Worm (Caenorhabditis elegans) whole organism, L1 larva: ENCODE data around the gene cey-4.

Experiments
- C04F5.9 ChIP-seq: sonication (generic microtip); optimal IDR thresholded peaks from 2 replicates; lab custom pipeline; 2016; ENCODE audit warnings: missing genetic modification characterization, missing compliant biosample characterization
- C16A3.4 ChIP-seq: fragments of 150-350 bp; optimal IDR thresholded peaks from 2 replicates; lab custom pipeline; 2014; ENCODE audit warnings: missing biosample characterization, missing genetic modification characterization
- F16B12.6 ChIP-seq: fragments of 150-350 bp; optimal IDR thresholded peaks from 2 replicates; lab custom pipeline; 2014; ENCODE audit warnings: missing biosample characterization, missing genetic modification characterization
- aha-1 ChIP-seq: fragments of 150-350 bp; optimal IDR thresholded peaks from 2 replicates; lab custom pipeline; 2014; ENCODE audit warnings: missing biosample characterization, missing genetic modification characterization
- ceh-8 ChIP-seq: fragments of 200-800 bp; sonication (Bioruptor generic); optimal IDR thresholded peaks from 2 replicates; lab custom pipeline; 2018; ENCODE audit warnings: mild to moderate bottlenecking, missing genetic modification characterization, moderate library complexity, missing compliant biosample characterization
- ceh-82 ChIP-seq, 3 experiments: fragments of 150-350 bp in 1 of 3; sonication (generic microtip) in 2 of 3; optimal IDR thresholded peaks; 2 replicates each; lab custom pipeline; 2014 to 2017; ENCODE audit warnings: missing biosample characterization in 3 of 3, missing genetic modification characterization in 3 of 3
- ceh-88 ChIP-seq: fragments of 200-800 bp; sonication (Bioruptor generic); IDR thresholded peaks from 2 replicates; pipeline ENCODE4 v1.3.6; 2022; ENCODE audit warnings: missing genetic modification characterization, missing compliant biosample characterization
- dpl-1 ChIP-seq, 3 experiments: fragments of 150-350 bp in 2 of 3; sonication (generic microtip) in 1 of 3; optimal IDR thresholded peaks; 2 replicates each; lab custom pipeline; 2014 to 2017; ENCODE audit warnings: missing biosample characterization in 3 of 3, missing genetic modification characterization in 3 of 3, missing genetic modification reagents in 3 of 3
- dsc-1 ChIP-seq: sonication (generic microtip); optimal IDR thresholded peaks from 2 replicates; lab custom pipeline; 2016; ENCODE audit warnings: mild to moderate bottlenecking, missing genetic modification characterization, missing compliant biosample characterization
- efl-1 ChIP-seq, 4 experiments: fragments of 150-350 bp; optimal IDR thresholded peaks in 3 of 4; peaks in 1 of 4; 1 replicate in 1 of 4; 2 replicates in 3 of 4; lab custom pipeline; 2014; ENCODE audit warnings: missing biosample characterization in 2 of 4, missing genetic modification characterization in 2 of 4, missing genetic modification reagents in 2 of 4
- egl-13 ChIP-seq: sonication (generic microtip); optimal IDR thresholded peaks from 2 replicates; lab custom pipeline; 2016; ENCODE audit warnings: missing genotype, missing genetic modification reagents, missing genetic modification characterization, missing compliant biosample characterization
- ets-5 ChIP-seq: fragments of 200-800 bp; sonication (Bioruptor generic); IDR thresholded peaks from 2 replicates; pipeline ENCODE4 v1.3.6; 2022; ENCODE audit warnings: missing genetic modification characterization, missing compliant biosample characterization
- fkh-8 ChIP-seq: sonication (generic microtip); optimal IDR thresholded peaks from 2 replicates; lab custom pipeline; 2016; ENCODE audit warnings: mild to moderate bottlenecking, missing genetic modification characterization, missing compliant biosample characterization
- fos-1 ChIP-seq: fragments of 150-350 bp; optimal IDR thresholded peaks from 2 replicates; lab custom pipeline; 2014; ENCODE audit warnings: missing biosample characterization, missing genetic modification characterization
- grh-1 ChIP-seq: fragments of 200-800 bp; sonication (Bioruptor generic); IDR thresholded peaks from 2 replicates; pipeline ENCODE4 v1.3.6; 2022; ENCODE audit warnings: missing genetic modification reagents, missing genetic modification characterization, missing compliant biosample characterization
- lin-13 ChIP-seq: fragments of 150-350 bp; optimal IDR thresholded peaks from 2 replicates; lab custom pipeline; 2014; ENCODE audit warnings: missing biosample characterization, missing genetic modification reagents, missing genetic modification characterization
- lin-14 ChIP-seq: fragments of 200-800 bp; sonication (Bioruptor generic); optimal IDR thresholded peaks from 2 replicates; lab custom pipeline; 2018; ENCODE audit warnings: mild to moderate bottlenecking, missing genetic modification characterization, moderate library complexity, missing compliant biosample characterization
- lin-35 ChIP-seq, 2 experiments: fragments of 150-350 bp; optimal IDR thresholded peaks; 2 replicates each; lab custom pipeline; 2014; ENCODE audit warnings: missing biosample characterization in 2 of 2, missing genetic modification characterization in 2 of 2, missing genetic modification reagents in 2 of 2
- lin-39 ChIP-seq: fragments of 150-350 bp; optimal IDR thresholded peaks from 2 replicates; lab custom pipeline; 2014; ENCODE audit warnings: missing biosample characterization, missing genetic modification reagents, missing genetic modification characterization
- lsy-2 ChIP-seq, 2 experiments: fragments of 150-350 bp; optimal IDR thresholded peaks; 2 replicates each; lab custom pipeline; 2014; ENCODE audit warnings: missing biosample characterization in 2 of 2, missing genetic modification characterization in 2 of 2
- nhr-12 ChIP-seq: sonication (generic microtip); optimal IDR thresholded peaks from 2 replicates; lab custom pipeline; 2017; ENCODE audit warnings: missing biosample characterization, missing genetic modification characterization
- nhr-20 ChIP-seq: sonication (generic microtip); optimal IDR thresholded peaks from 2 replicates; lab custom pipeline; 2016; ENCODE audit warnings: mild to moderate bottlenecking, missing genetic modification characterization, missing compliant biosample characterization
- nhr-47 ChIP-seq: sonication (generic microtip); optimal IDR thresholded peaks from 2 replicates; lab custom pipeline; 2016; ENCODE audit warnings: mild to moderate bottlenecking, missing genetic modification characterization, moderate library complexity, missing compliant biosample characterization
- nhr-71 ChIP-seq: sonication (generic microtip); optimal IDR thresholded peaks from 2 replicates; lab custom pipeline; 2016; ENCODE audit warnings: mild to moderate bottlenecking, missing genetic modification characterization, moderate library complexity, missing compliant biosample characterization
- pax-3 ChIP-seq: fragments of 200-800 bp; sonication (Bioruptor generic); optimal IDR thresholded peaks from 2 replicates; lab custom pipeline; 2018; ENCODE audit warnings: mild to moderate bottlenecking, missing genetic modification characterization, moderate library complexity, missing compliant biosample characterization
- rnt-1 ChIP-seq: sonication (generic microtip); optimal IDR thresholded peaks from 2 replicates; lab custom pipeline; 2016; ENCODE audit warnings: mild to moderate bottlenecking, missing genetic modification characterization, moderate library complexity, missing compliant biosample characterization
- snu-23 ChIP-seq: sonication (generic microtip); optimal IDR thresholded peaks from 2 replicates; lab custom pipeline; 2016; ENCODE audit warnings: missing genetic modification characterization, missing compliant biosample characterization
- sox-4 ChIP-seq: sonication (generic microtip); optimal IDR thresholded peaks from 2 replicates; lab custom pipeline; 2016; ENCODE audit warnings: missing genetic modification characterization, missing compliant biosample characterization
- swsn-7 ChIP-seq: sonication (generic microtip); optimal IDR thresholded peaks from 2 replicates; lab custom pipeline; 2016; ENCODE audit warnings: missing genetic modification characterization, missing compliant biosample characterization
- tbx-2 ChIP-seq: sonication (generic microtip); optimal IDR thresholded peaks from 2 replicates; lab custom pipeline; 2016; ENCODE audit warnings: missing genetic modification characterization, missing compliant biosample characterization
- tlp-1 ChIP-seq: fragments of 150-350 bp; optimal IDR thresholded peaks from 2 replicates; lab custom pipeline; 2014; ENCODE audit warnings: missing biosample characterization, missing genetic modification characterization
- unc-30 ChIP-seq: sonication (generic microtip); optimal IDR thresholded peaks from 2 replicates; lab custom pipeline; 2017; ENCODE audit warnings: missing biosample characterization, missing genetic modification characterization
- unc-62 ChIP-seq: fragments of 150-350 bp; optimal IDR thresholded peaks from 2 replicates; lab custom pipeline; 2014; ENCODE audit warnings: missing biosample characterization, missing genetic modification reagents, missing genetic modification characterization
- unc-86 ChIP-seq: sonication (generic microtip); optimal IDR thresholded peaks from 2 replicates; lab custom pipeline; 2016; ENCODE audit warnings: missing genetic modification characterization, missing compliant biosample characterization
- vab-15 ChIP-seq: sonication (generic microtip); optimal IDR thresholded peaks from 2 replicates; lab custom pipeline; 2017; ENCODE audit warnings: missing genotype, mild to moderate bottlenecking, missing genetic modification characterization, missing compliant biosample characterization
- xbp-1 ChIP-seq: sonication (generic microtip); optimal IDR thresholded peaks from 2 replicates; lab custom pipeline; 2016; ENCODE audit warnings: missing genetic modification characterization, missing compliant biosample characterization
- zip-4 ChIP-seq: fragments of 200-800 bp; sonication (Bioruptor generic); optimal IDR thresholded peaks from 2 replicates; lab custom pipeline; 2018; ENCODE audit warnings: mild to moderate bottlenecking, missing genetic modification characterization, moderate library complexity, missing compliant biosample characterization
- ztf-11 ChIP-seq, 2 experiments: sonication (generic microtip); optimal IDR thresholded peaks; 2 replicates each; lab custom pipeline; 2016 to 2017; ENCODE audit warnings: missing genetic modification characterization in 2 of 2, missing biosample characterization in 1 of 2, missing compliant biosample characterization in 1 of 2

cey-4 gene

ce11 chrIII:10909166-10909565, 40.7 kb upstream of the cey-4 start:
- no peak for TF ChIP-seq efl-1 (optimal IDR thresholded peaks at IDR 0.05; lab: Kevin White, UChicago)
- peak in 1 of 2 experiments; percentile 94 for TF ChIP-seq efl-1 (GFP tag; optimal IDR thresholded peaks at IDR 0.05 in 1 of 2; lab: Kevin White, UChicago)
- TF ChIP-seq nhr-12 (tag; lab: Kevin White, UChicago), result no peak
- TF ChIP-seq, all 84 proteins: peak for 1

- no peak for TF ChIP-seq aha-1 (tag; lab: Kevin White, UChicago)
- TF ChIP-seq dpl-1 (GFP tag; optimal IDR thresholded peaks at IDR 0.05; lab: Kevin White, UChicago), result peak in 1 of 3 experiments; percentile 39
- no peak for TF ChIP-seq unc-30 (tag; lab: Kevin White, UChicago)
- no peak for TF ChIP-seq zip-4 (GFP tag; lab: Kevin White, UChicago)
- no peak for TF ChIP-seq efl-1 (optimal IDR thresholded peaks at IDR 0.05; lab: Kevin White, UChicago)
- TF ChIP-seq efl-1 (GFP tag; optimal IDR thresholded peaks at IDR 0.05 in 1 of 2; lab: Kevin White, UChicago), result peak in 1 of 2 experiments; percentile 68
Measured at ce11 chrIII:10908543-10908942, 40.0 kb upstream of the cey-4 start.

DNA sequence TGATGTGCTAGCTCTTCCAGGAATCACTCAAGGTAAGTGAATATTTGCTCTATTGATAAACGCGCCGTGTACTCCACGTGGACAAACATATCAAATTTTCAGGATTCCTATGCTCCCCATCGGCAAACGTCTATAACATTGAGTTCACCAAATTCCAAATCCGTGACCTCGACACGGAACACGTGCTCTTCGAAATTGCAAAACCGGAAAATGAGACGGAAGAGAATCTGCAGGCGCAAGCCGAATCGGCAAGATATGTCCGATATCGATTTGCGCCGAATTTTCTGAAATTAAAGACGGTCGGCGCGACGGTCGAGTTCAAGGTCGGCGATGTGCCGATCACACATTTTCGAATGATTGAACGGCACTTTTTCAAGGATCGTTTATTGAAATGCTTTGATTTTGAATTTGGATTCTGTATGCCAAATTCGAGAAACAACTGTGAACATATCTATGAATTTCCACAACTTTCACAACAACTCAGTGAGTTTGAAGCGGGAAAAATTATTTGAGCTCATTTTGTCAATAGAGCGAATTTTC, 39.2 kb upstream of the cey-4 start:
- no peak for TF ChIP-seq efl-1 (optimal IDR thresholded peaks at IDR 0.05; lab: Kevin White, UChicago)
- peak; percentile 40 to 97 for TF ChIP-seq efl-1 (GFP tag; optimal IDR thresholded peaks at IDR 0.05 in 1 of 2; lab: Kevin White, UChicago)
- no peak for TF ChIP-seq vab-15 (tag; lab: Kevin White, UChicago)
- TF ChIP-seq dpl-1 (GFP tag; optimal IDR thresholded peaks at IDR 0.05; lab: Kevin White, UChicago), result peak in 2 of 3 experiments; percentile 27 to 62
- TF ChIP-seq C16A3.4 (tag; lab: Kevin White, UChicago), result no peak
- TF ChIP-seq rnt-1, result no peak
- peak in 1 of 2 experiments; percentile 27 for TF ChIP-seq lin-35 (GFP tag; optimal IDR thresholded peaks at IDR 0.05; lab: Kevin White, UChicago)
- no peak for TF ChIP-seq nhr-71
- no peak for TF ChIP-seq fkh-8 (tag; lab: Kevin White, UChicago)
- TF ChIP-seq ceh-8 (GFP tag; lab: Kevin White, UChicago), result no peak

DNA sequence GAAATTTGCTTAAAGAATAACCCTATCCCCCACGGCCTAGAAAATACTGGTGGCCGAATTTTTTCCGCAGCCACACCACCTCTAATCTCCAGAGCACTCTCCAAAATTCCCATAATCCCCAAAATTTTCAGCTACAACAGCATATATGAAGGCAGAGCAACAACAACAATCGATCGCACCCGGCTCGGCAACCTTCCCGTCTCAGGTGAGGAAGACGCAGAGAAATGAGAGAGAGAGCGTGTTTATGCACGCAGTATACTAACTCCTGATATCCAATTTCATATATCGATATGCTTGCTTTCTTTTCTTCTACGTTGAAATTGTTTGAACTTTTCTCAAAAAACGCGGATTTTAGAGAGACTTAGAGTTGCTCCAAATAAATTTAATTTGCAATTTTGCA, 37.8 kb upstream of the cey-4 start:
- TF ChIP-seq dpl-1 (GFP tag; optimal IDR thresholded peaks at IDR 0.05; lab: Kevin White, UChicago), result peak in 2 of 3 experiments; percentile 22 to 48
- TF ChIP-seq nhr-47 (tag; lab: Kevin White, UChicago), result peak; percentile 8
- TF ChIP-seq ceh-82 (tag; optimal IDR thresholded peaks at IDR 0.05; lab: Kevin White, UChicago), result peak in 1 of 3 experiments; percentile 17
- peak in 1 of 2 experiments; percentile 26 for TF ChIP-seq lsy-2 (tag; optimal IDR thresholded peaks at IDR 0.05; lab: Kevin White, UChicago)
- TF ChIP-seq sox-4 (tag; lab: Kevin White, UChicago), result no peak
- TF ChIP-seq pax-3 (tag; lab: Kevin White, UChicago), result no peak
- TF ChIP-seq fkh-8 (tag; lab: Kevin White, UChicago), result peak; percentile 73
- peak; percentile 9 for TF ChIP-seq dsc-1
- peak in 1 of 2 experiments; percentile 9 for TF ChIP-seq efl-1 (optimal IDR thresholded peaks at IDR 0.05; lab: Kevin White, UChicago)
- peak; percentile 27 to 96 for TF ChIP-seq efl-1 (GFP tag; optimal IDR thresholded peaks at IDR 0.05 in 1 of 2; lab: Kevin White, UChicago)
- TF ChIP-seq, all 84 proteins: peak for 7

- no peak for TF ChIP-seq unc-62 (GFP tag; lab: Kevin White, UChicago)
- TF ChIP-seq C04F5.9, result no peak
- TF ChIP-seq lsy-2 (tag; optimal IDR thresholded peaks at IDR 0.05; lab: Kevin White, UChicago), result peak; percentile 5 to 39
- peak; percentile 5 for TF ChIP-seq lin-13
- TF ChIP-seq nhr-47 (tag; lab: Kevin White, UChicago), result peak; percentile 55
- no peak for TF ChIP-seq F16B12.6 (tag; lab: Kevin White, UChicago)
- no peak for TF ChIP-seq zip-4 (GFP tag; lab: Kevin White, UChicago)
- TF ChIP-seq sox-4 (tag; lab: Kevin White, UChicago), result no peak
- no peak for TF ChIP-seq fos-1 (tag; lab: Kevin White, UChicago)
- no peak for TF ChIP-seq grh-1 (GFP tag; lab: Robert Waterston, UW)
- TF ChIP-seq ets-5 (GFP tag; lab: Robert Waterston, UW), result no peak
- TF ChIP-seq unc-30 (tag; lab: Kevin White, UChicago), result no peak
- peak; percentile 51 for TF ChIP-seq unc-86 (tag; lab: Kevin White, UChicago)
- TF ChIP-seq lin-14 (GFP tag; lab: Kevin White, UChicago), result peak; percentile 87
- TF ChIP-seq aha-1 (tag; lab: Kevin White, UChicago), result peak; percentile 12
- peak; percentile 6 for TF ChIP-seq nhr-20 (tag; lab: Kevin White, UChicago)
- TF ChIP-seq ceh-82 (tag; optimal IDR thresholded peaks at IDR 0.05; lab: Kevin White, UChicago), result peak; percentile 89 to 95 (median 94)
- peak; percentile 37 for TF ChIP-seq swsn-7 (tag; lab: Kevin White, UChicago)
- peak; percentile 57 to 73 for TF ChIP-seq efl-1 (optimal IDR thresholded peaks at IDR 0.05; lab: Kevin White, UChicago)
- TF ChIP-seq efl-1 (GFP tag; optimal IDR thresholded peaks at IDR 0.05 in 1 of 2; lab: Kevin White, UChicago), result peak; percentile 88 to 97
- TF ChIP-seq xbp-1 (tag; lab: Kevin White, UChicago), result peak; percentile 22
- no peak for TF ChIP-seq lin-39 (tag; lab: Kevin White, UChicago)
- peak; percentile 52 for TF ChIP-seq ceh-8 (GFP tag; lab: Kevin White, UChicago)
- TF ChIP-seq egl-13 (tag; lab: Kevin White, UChicago), result peak; percentile 51
- TF ChIP-seq tlp-1, result no peak
- peak; percentile 63 for TF ChIP-seq nhr-71
- TF ChIP-seq dsc-1, result peak; percentile 47
- TF ChIP-seq tbx-2 (tag; lab: Kevin White, UChicago), result peak; percentile 34
- TF ChIP-seq snu-23 (GFP tag; lab: Kevin White, UChicago), result peak; percentile 41
- peak; percentile 73 to 79 for TF ChIP-seq lin-35 (GFP tag; optimal IDR thresholded peaks at IDR 0.05; lab: Kevin White, UChicago)
- TF ChIP-seq ceh-88 (GFP tag; lab: Robert Waterston, UW), result no peak
- TF ChIP-seq ztf-11 (tag; optimal IDR thresholded peaks at IDR 0.05; lab: Kevin White, UChicago), result peak in 1 of 2 experiments; percentile 28
Measured at ce11 chrIII:10905112-10905511, 36.6 kb upstream of the cey-4 start.
